Worm (Caenorhabditis elegans) whole organism, L4 larva: ENCODE data around the gene clec-78.

ENCODE experiments used
- T26A8.4 ChIP-seq: fragments of 200-800 bp; sonication (Bioruptor generic); IDR thresholded peaks from 2 replicates; pipeline ENCODE4 v1.3.6; 2022; ENCODE audit warnings: missing genetic modification characterization, missing compliant biosample characterization
- fkh-10 ChIP-seq: fragments of 150-350 bp; optimal IDR thresholded peaks from 2 replicates; lab custom pipeline; 2014; ENCODE audit warnings: missing biosample characterization, missing genetic modification reagents, missing genetic modification characterization
- jun-1 ChIP-seq: fragments of 150-350 bp; optimal IDR thresholded peaks from 2 replicates; lab custom pipeline; 2014; ENCODE audit warnings: missing biosample characterization, missing genetic modification reagents, missing genetic modification characterization
- mdl-1 ChIP-seq, 2 experiments: fragments of 150-350 bp in 1 of 2; sonication (generic microtip) in 1 of 2; optimal IDR thresholded peaks; 2 replicates each; lab custom pipeline; 2014 to 2017; ENCODE audit warnings: missing biosample characterization in 2 of 2, missing genetic modification characterization in 2 of 2
- mep-1 ChIP-seq: fragments of 150-350 bp; sonication (generic microtip); optimal IDR thresholded peaks from 3 replicates; lab custom pipeline; 2014; ENCODE audit warnings: missing biosample characterization, missing genetic modification characterization
- nhr-25 ChIP-seq: sonication (generic microtip); optimal IDR thresholded peaks from 2 replicates; lab custom pipeline; 2017; ENCODE audit warnings: missing genetic modification characterization, mild to moderate bottlenecking, missing compliant biosample characterization, antibody characterized with exemption, moderate library complexity, borderline replicate concordance; ENCODE audit not compliant: insufficient read depth
- nhr-48 ChIP-seq: sonication (generic microtip); optimal IDR thresholded peaks from 2 replicates; lab custom pipeline; 2016; ENCODE audit warnings: mild to moderate bottlenecking, missing genetic modification characterization, missing compliant biosample characterization
- nhr-76 ChIP-seq: fragments of 150-350 bp; optimal IDR thresholded peaks from 2 replicates; lab custom pipeline; 2014; ENCODE audit warnings: missing biosample characterization, missing genetic modification characterization
- saeg-2 ChIP-seq: fragments of 200-800 bp; sonication (Bioruptor generic); IDR thresholded peaks from 2 replicates; pipeline ENCODE4 v1.3.6; 2022; ENCODE audit warnings: missing genetic modification reagents, missing genetic modification characterization, missing compliant biosample characterization
- skn-1 ChIP-seq: fragments of 150-350 bp; optimal IDR thresholded peaks from 2 replicates; lab custom pipeline; 2014; ENCODE audit warnings: missing biosample characterization, missing genetic modification characterization
- snpc-4 ChIP-seq: fragments of 150-350 bp; optimal IDR thresholded peaks from 2 replicates; lab custom pipeline; 2014; ENCODE audit warnings: missing biosample characterization, missing genetic modification characterization
- unc-39 ChIP-seq: sonication (generic microtip); optimal IDR thresholded peaks from 2 replicates; lab custom pipeline; 2017; ENCODE audit warnings: missing biosample characterization, missing genetic modification characterization
- unc-62 ChIP-seq, 3 experiments: fragments of 150-350 bp in 1 of 3; sonication (generic microtip); optimal IDR thresholded peaks in 2 of 3; peaks in 1 of 3; 1 replicate in 1 of 3; 2 replicates in 2 of 3; lab custom pipeline; 2014 to 2017; ENCODE audit warnings: missing biosample characterization in 3 of 3, missing genetic modification characterization in 3 of 3, missing genetic modification reagents in 3 of 3, missing genotype in 1 of 3

- no peak for TF ChIP-seq nhr-76 (tag; lab: Kevin White, UChicago)
- TF ChIP-seq unc-39 (tag; lab: Kevin White, UChicago), result no peak
- no peak for TF ChIP-seq mep-1 (tag; lab: Kevin White, UChicago)
- no peak for TF ChIP-seq mdl-1 (tag; optimal IDR thresholded peaks at IDR 0.05; lab: Kevin White, UChicago)
- TF ChIP-seq T26A8.4, result no peak
- TF ChIP-seq snpc-4 (tag; lab: Kevin White, UChicago), result no peak
- no peak for TF ChIP-seq fkh-10 (GFP tag; lab: Kevin White, UChicago)
- no peak for TF ChIP-seq unc-62 (GFP tag; optimal IDR thresholded peaks at IDR 0.05 in 1 of 2; lab: Kevin White, UChicago)
- no peak for TF ChIP-seq unc-62 (tag; optimal IDR thresholded peaks at IDR 0.05; lab: Kevin White, UChicago)
- no peak for TF ChIP-seq saeg-2 (GFP tag; lab: Robert Waterston, UW)
- no peak for TF ChIP-seq jun-1 (tag; lab: Kevin White, UChicago)
- TF ChIP-seq nhr-25, result no peak
- no peak for TF ChIP-seq skn-1 (tag; lab: Kevin White, UChicago)
- TF ChIP-seq nhr-48, result no peak
Measured at ce11 chrIV:4013621-4014020, 24.7 kb downstream of the clec-78 start.
